Fruit fly (Drosophila melanogaster) whole organism, embryonic: ENCODE results near the gene Lcp65Ad.

Experiments used
- Abd-B ChIP-seq: fragments of 200-800 bp; sonication (Bioruptor generic); optimal IDR thresholded peaks from 2 replicates; lab custom pipeline; 2018; ENCODE audit warnings: missing biosample characterization, mild to moderate bottlenecking, missing genetic modification characterization, moderate library complexity
- Adf1 ChIP-seq: fragments of 200-800 bp; sonication (Bioruptor generic); IDR thresholded peaks from 2 replicates; pipeline ENCODE4 v1.3.6; 2022; ENCODE audit warnings: missing biosample characterization, missing genetic modification characterization
- Antp ChIP-seq: fragments of 200-800 bp; sonication (Bioruptor generic); optimal IDR thresholded peaks from 3 replicates; lab custom pipeline; 2016; ENCODE audit warnings: missing biosample characterization, missing genetic modification characterization
- Asciz ChIP-seq: fragments of 200-800 bp; sonication (Bioruptor generic); optimal IDR thresholded peaks from 2 replicates; lab custom pipeline; 2017; ENCODE audit warnings: missing biosample characterization, mild to moderate bottlenecking, missing genetic modification characterization, missing genetic modification reagents
- B-H1 ChIP-seq: fragments of 200-800 bp; sonication (Bioruptor generic); IDR thresholded peaks from 3 replicates; pipeline ENCODE4 v1.3.6; 2022; ENCODE audit warnings: missing biosample characterization, missing genetic modification characterization
- CG10654 ChIP-seq: fragments of 200-800 bp; sonication (Bioruptor generic); optimal IDR thresholded peaks from 2 replicates; lab custom pipeline; 2016; ENCODE audit warnings: missing biosample characterization, missing genetic modification characterization
- CG12659 ChIP-seq: fragments of 200-800 bp; sonication (Bioruptor generic); optimal IDR thresholded peaks from 3 replicates; lab custom pipeline; 2017; ENCODE audit warnings: mild to moderate bottlenecking, missing biosample characterization, missing genetic modification reagents, missing genetic modification characterization
- CG14014 ChIP-seq: fragments of 200-800 bp; sonication (Bioruptor generic); IDR thresholded peaks from 2 replicates; pipeline ENCODE4 v1.3.6; 2022; ENCODE audit warnings: missing biosample characterization, missing genetic modification characterization
- CG14441 ChIP-seq: fragments of 200-800 bp; sonication (Bioruptor generic); IDR thresholded peaks from 2 replicates; pipeline ENCODE4 v1.3.6; 2022; ENCODE audit warnings: missing biosample characterization, missing genetic modification characterization
- CG15011 ChIP-seq: fragments of 200-800 bp; sonication (Bioruptor generic); optimal IDR thresholded peaks from 3 replicates; lab custom pipeline; 2018; ENCODE audit warnings: missing biosample characterization, mild to moderate bottlenecking, missing genetic modification characterization
- CG15073 ChIP-seq: fragments of 200-800 bp; sonication (Bioruptor generic); optimal IDR thresholded peaks from 2 replicates; lab custom pipeline; 2016; ENCODE audit warnings: missing biosample characterization, missing genetic modification characterization
- CG15514 ChIP-seq: fragments of 200-800 bp; sonication (Bioruptor generic); optimal IDR thresholded peaks from 3 replicates; lab custom pipeline; 2017; ENCODE audit warnings: missing biosample characterization, missing genetic modification characterization, mild to moderate bottlenecking, moderate library complexity, missing genetic modification reagents
- CG17385 ChIP-seq: fragments of 200-800 bp; sonication (Bioruptor generic); optimal IDR thresholded peaks from 3 replicates; lab custom pipeline; 2018; ENCODE audit warnings: missing biosample characterization, mild to moderate bottlenecking, missing genetic modification characterization
- CG17568 ChIP-seq: fragments of 200-800 bp; sonication (Bioruptor generic); optimal IDR thresholded peaks from 2 replicates; lab custom pipeline; 2018; ENCODE audit warnings: missing biosample characterization, mild to moderate bottlenecking, missing genetic modification characterization, moderate library complexity
- CG17802 ChIP-seq: fragments of 200-800 bp; sonication (Bioruptor generic); optimal IDR thresholded peaks from 2 replicates; lab custom pipeline; 2018; ENCODE audit warnings: missing biosample characterization, mild to moderate bottlenecking, missing genetic modification characterization, moderate library complexity
- CG18262 ChIP-seq: fragments of 200-800 bp; optimal IDR thresholded peaks from 3 replicates; lab custom pipeline; 2019; ENCODE audit warnings: missing biosample characterization, mild to moderate bottlenecking, missing genetic modification characterization, moderate library complexity
- CG2712 ChIP-seq: fragments of 200-800 bp; optimal IDR thresholded peaks from 3 replicates; lab custom pipeline; 2019; ENCODE audit warnings: missing biosample characterization, mild to moderate bottlenecking, missing genetic modification characterization, moderate library complexity
- CG30403 ChIP-seq: fragments of 200-800 bp; sonication (Bioruptor generic); optimal IDR thresholded peaks from 3 replicates; lab custom pipeline; 2016; ENCODE audit warnings: missing biosample characterization, missing genetic modification characterization
- CG31224 ChIP-seq: fragments of 200-800 bp; sonication (Bioruptor generic); IDR thresholded peaks from 2 replicates; pipeline ENCODE4 v1.3.6; 2022; ENCODE audit warnings: missing biosample characterization, missing genetic modification characterization
- CG3281 ChIP-seq: fragments of 200-800 bp; sonication (Bioruptor generic); optimal IDR thresholded peaks from 3 replicates; lab custom pipeline; 2017; ENCODE audit warnings: missing biosample characterization, mild to moderate bottlenecking, missing genetic modification characterization
- CG3726 ChIP-seq: fragments of 200-800 bp; sonication (Bioruptor generic); IDR thresholded peaks from 3 replicates; pipeline ENCODE4, ENCODE4 v1.3.6; 2022; ENCODE audit warnings: missing biosample characterization, missing genetic modification characterization
- CG4424 ChIP-seq: fragments of 200-800 bp; sonication (Bioruptor generic); optimal IDR thresholded peaks from 3 replicates; lab custom pipeline; 2016; ENCODE audit warnings: missing biosample characterization, missing genetic modification characterization
- CG7357 ChIP-seq: fragments of 200-800 bp; sonication (Bioruptor generic); IDR thresholded peaks from 3 replicates; pipeline ENCODE4 v1.3.6; 2022; ENCODE audit warnings: missing biosample characterization, missing genetic modification characterization
- CG9215 ChIP-seq: fragments of 200-800 bp; sonication (Bioruptor generic); IDR thresholded peaks from 2 replicates; pipeline ENCODE4 v1.3.6; 2022; ENCODE audit warnings: missing biosample characterization, missing genetic modification characterization
- CG9437 ChIP-seq: fragments of 200-800 bp; sonication (Bioruptor generic); optimal IDR thresholded peaks from 2 replicates; lab custom pipeline; 2018; ENCODE audit warnings: missing biosample characterization, mild to moderate bottlenecking, missing genetic modification characterization
- Dek ChIP-seq: fragments of 200-800 bp; sonication (Bioruptor generic); optimal IDR thresholded peaks from 3 replicates; lab custom pipeline; 2019; ENCODE audit warnings: missing biosample characterization, mild to moderate bottlenecking, missing genetic modification characterization, moderate library complexity
- HLH3B ChIP-seq: fragments of 200-800 bp; sonication (Bioruptor generic); IDR thresholded peaks from 2 replicates; pipeline ENCODE4 v1.3.6; 2022; ENCODE audit warnings: missing biosample characterization, missing genetic modification characterization
- Hand ChIP-seq: fragments of 200-800 bp; sonication (Bioruptor generic); optimal IDR thresholded peaks from 2 replicates; lab custom pipeline; 2017; ENCODE audit warnings: mild to moderate bottlenecking, missing biosample characterization, missing genetic modification reagents, missing genetic modification characterization
- Mrtf ChIP-seq: fragments of 200-800 bp; sonication (Bioruptor generic); IDR thresholded peaks from 3 replicates; pipeline ENCODE4 v1.3.6; 2022; ENCODE audit warnings: missing biosample characterization, missing genetic modification characterization
- Nf-YA ChIP-seq: fragments of 200-800 bp; sonication (Bioruptor generic); IDR thresholded peaks from 2 replicates; pipeline ENCODE4 v1.3.6; 2022; ENCODE audit warnings: missing biosample characterization, missing genetic modification characterization
- Opbp ChIP-seq: fragments of 200-800 bp; sonication (Bioruptor generic); IDR thresholded peaks from 3 replicates; pipeline ENCODE4 v1.3.6; 2022; ENCODE audit warnings: missing biosample characterization, missing genetic modification characterization; ENCODE audit not compliant: partially characterized antibody
- Optix ChIP-seq: fragments of 200-800 bp; sonication (Bioruptor generic); IDR thresholded peaks from 3 replicates; pipeline ENCODE4 v1.3.6; 2022; ENCODE audit warnings: missing biosample characterization, missing genetic modification characterization
- PHDP ChIP-seq: fragments of 200-800 bp; sonication (Bioruptor generic); optimal IDR thresholded peaks from 3 replicates; lab custom pipeline; 2018; ENCODE audit warnings: missing biosample characterization, mild to moderate bottlenecking, missing genetic modification characterization, moderate library complexity
- Pdp1 ChIP-seq, 2 experiments: fragments of 200-800 bp; sonication (Bioruptor generic); optimal IDR thresholded peaks; 3 replicates each; lab custom pipeline; 2016; ENCODE audit warnings: missing biosample characterization in 2 of 2, missing genetic modification characterization in 2 of 2, mild to moderate bottlenecking in 1 of 2, moderate library complexity in 1 of 2
- Rx ChIP-seq: fragments of 200-800 bp; sonication (Bioruptor generic); IDR thresholded peaks from 2 replicates; pipeline ENCODE4 v1.3.6; 2022; ENCODE audit warnings: missing biosample characterization, missing genetic modification characterization
- abd-A ChIP-seq: fragments of 200-800 bp; sonication (Bioruptor generic); optimal IDR thresholded peaks from 3 replicates; lab custom pipeline; 2019; ENCODE audit warnings: missing biosample characterization, mild to moderate bottlenecking, missing genetic modification characterization, moderate library complexity
- aop ChIP-seq: fragments of 200-800 bp; sonication (Bioruptor generic); IDR thresholded peaks from 2 replicates; pipeline ENCODE4 v1.3.6; 2022; ENCODE audit warnings: missing biosample characterization, missing genetic modification characterization
- bigmax ChIP-seq: fragments of 200-800 bp; sonication (Bioruptor generic); optimal IDR thresholded peaks from 2 replicates; lab custom pipeline; 2018; ENCODE audit warnings: missing biosample characterization, mild to moderate bottlenecking, missing genetic modification characterization
- chif ChIP-seq, 2 experiments: fragments of 200-800 bp; sonication (Bioruptor generic); optimal IDR thresholded peaks; 3 replicates each; lab custom pipeline; 2016; ENCODE audit warnings: missing biosample characterization in 2 of 2, missing genetic modification characterization in 2 of 2
- crc ChIP-seq: fragments of 200-800 bp; sonication (Bioruptor generic); optimal IDR thresholded peaks from 2 replicates; lab custom pipeline; 2016; ENCODE audit warnings: missing biosample characterization, missing genetic modification characterization
- dmrt11E ChIP-seq: fragments of 200-800 bp; sonication (Bioruptor generic); optimal IDR thresholded peaks from 3 replicates; lab custom pipeline; 2018; ENCODE audit warnings: missing biosample characterization, mild to moderate bottlenecking, missing genetic modification characterization, moderate library complexity
- gfzf ChIP-seq: fragments of 200-800 bp; sonication (Bioruptor generic); optimal IDR thresholded peaks from 2 replicates; lab custom pipeline; 2016; ENCODE audit warnings: missing biosample characterization, mild to moderate bottlenecking, missing genetic modification characterization, moderate library complexity
- rib ChIP-seq: fragments of 200-800 bp; sonication (Bioruptor generic); IDR thresholded peaks from 2 replicates; pipeline ENCODE4 v1.3.6; 2022; ENCODE audit warnings: missing biosample characterization, missing genetic modification characterization
- row ChIP-seq: fragments of 200-800 bp; sonication (Bioruptor generic); IDR thresholded peaks from 3 replicates; pipeline ENCODE4 v1.3.6; 2022; ENCODE audit warnings: missing biosample characterization, missing genetic modification characterization
- sima ChIP-seq: fragments of 200-800 bp; sonication (Bioruptor generic); optimal IDR thresholded peaks from 2 replicates; lab custom pipeline; 2016; ENCODE audit warnings: missing biosample characterization, missing genetic modification characterization
- slou ChIP-seq: fragments of 200-800 bp; sonication (Bioruptor generic); optimal IDR thresholded peaks from 3 replicates; lab custom pipeline; 2016; ENCODE audit warnings: missing biosample characterization, missing genetic modification characterization
- so ChIP-seq: fragments of 200-800 bp; sonication (Bioruptor generic); IDR thresholded peaks from 3 replicates; pipeline ENCODE4 v1.3.6; 2022; ENCODE audit warnings: missing biosample characterization, missing genetic modification characterization
- stwl ChIP-seq: fragments of 200-800 bp; sonication (Bioruptor generic); optimal IDR thresholded peaks from 3 replicates; lab custom pipeline; 2018; ENCODE audit warnings: missing biosample characterization, mild to moderate bottlenecking, missing genetic modification characterization, moderate library complexity
- ttk ChIP-seq: fragments of 200-800 bp; sonication (Bioruptor generic); IDR thresholded peaks from 2 replicates; pipeline ENCODE4 v2.1.2; 2022; ENCODE audit warnings: missing biosample characterization, missing genetic modification characterization
- unpg ChIP-seq: fragments of 200-800 bp; sonication (Bioruptor generic); optimal IDR thresholded peaks from 3 replicates; lab custom pipeline; 2018; ENCODE audit warnings: missing biosample characterization, mild to moderate bottlenecking, missing genetic modification characterization, moderate library complexity

Lcp65Ad gene

DNA sequence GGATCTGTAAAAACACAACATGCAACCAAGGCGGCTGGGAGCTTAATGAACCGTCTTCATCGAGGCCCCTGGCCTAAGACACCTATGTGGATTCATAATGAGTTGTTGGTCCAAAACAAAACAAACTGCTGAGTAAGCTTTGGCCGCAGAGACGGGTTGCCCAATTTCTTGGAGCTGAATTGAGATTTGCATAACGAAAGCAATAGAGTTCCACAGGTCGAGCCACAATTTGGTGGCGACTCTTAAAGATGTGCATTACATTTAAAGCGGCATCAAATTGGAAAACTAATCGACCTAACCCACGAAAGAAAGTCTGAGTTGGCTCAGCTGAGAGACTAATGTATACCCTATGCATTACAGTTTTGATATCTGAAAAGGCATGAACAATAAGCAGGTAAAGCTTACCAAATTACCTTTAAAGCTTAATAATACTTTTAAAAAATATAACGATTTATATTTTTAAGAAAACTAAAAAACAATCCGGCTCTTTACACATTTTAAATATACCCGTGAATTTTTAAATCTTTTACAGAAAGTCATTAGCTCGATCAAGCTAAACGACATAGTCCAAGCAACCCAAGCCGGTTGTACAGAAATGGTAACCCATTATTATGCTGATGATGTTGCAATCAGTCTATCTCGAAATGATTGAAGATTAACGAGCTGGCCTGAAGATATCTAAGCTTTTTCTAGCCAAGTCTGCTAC lies 14.3 kb downstream of the Lcp65Ad start, which contains the start of gene CG13297 (continued):
- no peak for TF ChIP-seq Hand (GFP tag; lab: Kevin White, UChicago)
- no peak for TF ChIP-seq CG17802
- peak; percentile 19 for TF ChIP-seq CG10654 (GFP tag; lab: Kevin White, UChicago)
- TF ChIP-seq Opbp (GFP tag; lab: Robert Waterston, UW) = no peak
- TF ChIP-seq CG30403 = peak; percentile 56
- TF ChIP-seq CG15073 (GFP tag; lab: Kevin White, UChicago) = no peak
- peak; percentile 20 for TF ChIP-seq CG17385
- TF ChIP-seq PHDP (tag; lab: Kevin White, UChicago) = peak; percentile 40
- TF ChIP-seq CG9437 = peak; percentile 40
- TF ChIP-seq rib (GFP tag; lab: Robert Waterston, UW) = no peak
- TF ChIP-seq Adf1 (GFP tag; lab: Robert Waterston, UW) = no peak
- TF ChIP-seq dmrt11E (tag; lab: Kevin White, UChicago) = no peak
- peak; percentile 64 for TF ChIP-seq Asciz (GFP tag; lab: Kevin White, UChicago)
- peak; percentile 22 for TF ChIP-seq Dek
- peak; percentile 41 for TF ChIP-seq CG4424 (GFP tag; lab: Kevin White, UChicago)
- TF ChIP-seq ttk = peak; percentile 39; the same call in 1 of the 2 replicates
- peak; percentile 25; the same call in 1 of the 2 replicates for TF ChIP-seq CG14014 (GFP tag; lab: Robert Waterston, UW)
- TF ChIP-seq CG18262 (tag; lab: Kevin White, UChicago) = peak; percentile 73
- no peak for TF ChIP-seq stwl (tag; lab: Kevin White, UChicago)
- peak; percentile 53 for TF ChIP-seq Abd-B (GFP tag; lab: Kevin White, UChicago)
- TF ChIP-seq B-H1 (GFP tag; lab: Robert Waterston, UW) = peak; percentile 48; the same call in 2 of the 3 replicates
- no peak for TF ChIP-seq CG17568 (GFP tag; lab: Kevin White, UChicago)
- no peak for TF ChIP-seq Antp (GFP tag; lab: Kevin White, UChicago)
- TF ChIP-seq CG3281 (GFP tag; lab: Kevin White, UChicago) = no peak
- TF ChIP-seq aop (GFP tag; lab: Robert Waterston, UW) = no peak
- peak in 1 of 2 experiments; percentile 8 for TF ChIP-seq chif (GFP tag; optimal IDR thresholded peaks at IDR 0.05; lab: Kevin White, UChicago)
- TF ChIP-seq Optix (GFP tag; lab: Robert Waterston, UW) = no peak
- peak in 1 of 2 experiments; percentile 2 for TF ChIP-seq Pdp1 (GFP tag; optimal IDR thresholded peaks at IDR 0.05; lab: Kevin White, UChicago)
- TF ChIP-seq CG31224 (GFP tag; lab: Robert Waterston, UW) = no peak
- TF ChIP-seq abd-A (tag; lab: Kevin White, UChicago) = peak; percentile 88
- TF ChIP-seq CG9215 (GFP tag; lab: Robert Waterston, UW) = 0 out of 2 replicates have a peak, but pooled peaks have one; percentile 8
- peak; percentile 70 for TF ChIP-seq row
- no peak; the same call in 1 of the 2 replicates for TF ChIP-seq Rx (GFP tag; lab: Robert Waterston, UW)
- no peak for TF ChIP-seq sima (GFP tag; lab: Kevin White, UChicago)
- TF ChIP-seq so (GFP tag; lab: Robert Waterston, UW) = no peak
- no peak for TF ChIP-seq slou
- TF ChIP-seq CG14441 (GFP tag; lab: Robert Waterston, UW) = peak; percentile 60
- TF ChIP-seq CG2712 (tag; lab: Kevin White, UChicago) = peak; percentile 78
- TF ChIP-seq bigmax (GFP tag; lab: Kevin White, UChicago) = no peak
- TF ChIP-seq CG7357 (GFP tag; lab: Robert Waterston, UW) = no peak
- TF ChIP-seq HLH3B (GFP tag; lab: Robert Waterston, UW) = peak; percentile 62
- no peak for TF ChIP-seq crc (GFP tag; lab: Kevin White, UChicago)
- no peak for TF ChIP-seq CG3726 (GFP tag; lab: Robert Waterston, UW)
- TF ChIP-seq gfzf (GFP tag; lab: Kevin White, UChicago) = no peak
- TF ChIP-seq CG15011 (GFP tag; lab: Kevin White, UChicago) = no peak
- peak; percentile 27 for TF ChIP-seq CG12659
- no peak for TF ChIP-seq Nf-YA
- TF ChIP-seq Mrtf (GFP tag; lab: Robert Waterston, UW) = no peak
- peak; percentile 54 for TF ChIP-seq unpg (GFP tag; lab: Kevin White, UChicago)
- TF ChIP-seq CG15514 (GFP tag; lab: Kevin White, UChicago) = no peak
